Fruit fly (Drosophila melanogaster): Measurements from ENCODE around the gene CG34263.

DNA sequence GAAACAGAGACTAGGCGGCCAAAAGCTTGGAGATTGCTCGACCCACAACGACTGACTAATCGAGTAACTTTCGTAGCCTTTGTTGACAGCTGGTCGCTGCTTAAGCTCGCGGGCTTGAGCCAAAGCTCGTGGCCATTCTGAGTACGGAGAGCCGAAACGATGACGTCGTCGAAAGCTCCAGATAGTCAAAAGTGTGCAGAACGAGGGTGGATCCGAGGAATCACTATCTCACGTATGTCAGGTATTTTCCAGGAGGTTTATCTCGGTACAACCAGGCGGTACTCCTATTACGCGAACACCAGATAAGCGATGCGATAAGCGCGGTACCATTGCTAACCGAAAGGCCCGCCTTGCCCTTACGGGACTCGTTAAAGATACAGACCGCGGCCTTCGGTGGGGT is 45.9 kb upstream of the CG34263 start:
- TF ChIP-seq usp (GFP tag; optimal IDR thresholded peaks at IDR 0.05): no peak
- no peak for TF ChIP-seq psq (optimal IDR thresholded peaks at IDR 0.05)
- TF ChIP-seq Dll (optimal IDR thresholded peaks at IDR 0.05): no peak
